Worm (Caenorhabditis elegans) whole organism, L2 larva: ENCODE data around the gene srw-14.
"Not testable (repeated sequence)": the region's sequence is repeated elsewhere in the genome, so short reads cannot be mapped to it uniquely, and the experiment has no call there.

Experiments used
- R02D3.7 ChIP-seq: fragments of 150-350 bp; optimal IDR thresholded peaks from 2 replicates; lab custom pipeline; 2014; ENCODE audit warnings: missing biosample characterization, missing genetic modification characterization
- Y55F3AM.14 ChIP-seq: fragments of 200-800 bp; sonication (Bioruptor generic); optimal IDR thresholded peaks from 2 replicates; lab custom pipeline; 2018; ENCODE audit warnings: mild to moderate bottlenecking, missing genetic modification characterization, missing compliant biosample characterization
- ZK546.5 ChIP-seq: sonication (generic microtip); optimal IDR thresholded peaks from 2 replicates; lab custom pipeline; 2017; ENCODE audit warnings: missing biosample characterization, missing genetic modification characterization
- aly-2 ChIP-seq: fragments of 150-350 bp; optimal IDR thresholded peaks from 2 replicates; lab custom pipeline; 2014; ENCODE audit warnings: missing biosample characterization, missing genetic modification characterization
- ama-1 ChIP-seq: fragments of 150-350 bp; optimal IDR thresholded peaks from 2 replicates; lab custom pipeline; 2018; ENCODE audit warnings: inconsistent platforms
- ceh-16 ChIP-seq: fragments of 150-350 bp; optimal IDR thresholded peaks from 2 replicates; lab custom pipeline; 2014; ENCODE audit warnings: missing biosample characterization, missing genetic modification characterization
- crh-2 ChIP-seq: sonication (generic microtip); optimal IDR thresholded peaks from 2 replicates; lab custom pipeline; 2017; ENCODE audit warnings: missing biosample characterization, missing genetic modification characterization
- dmd-4 ChIP-seq: sonication (generic microtip); optimal IDR thresholded peaks from 2 replicates; lab custom pipeline; 2017; ENCODE audit warnings: missing biosample characterization, missing genetic modification characterization
- egl-27 ChIP-seq: sonication (generic microtip); optimal IDR thresholded peaks from 3 replicates; lab custom pipeline; 2017; ENCODE audit warnings: missing biosample characterization, missing genetic modification reagents, missing genetic modification characterization
- elt-1 ChIP-seq: fragments of 150-350 bp; optimal IDR thresholded peaks from 2 replicates; lab custom pipeline; 2014; ENCODE audit warnings: missing biosample characterization, missing genetic modification characterization
- elt-3 ChIP-seq: sonication (generic microtip); optimal IDR thresholded peaks from 2 replicates; lab custom pipeline; 2017; ENCODE audit warnings: missing biosample characterization, missing genetic modification characterization
- fos-1 ChIP-seq: fragments of 150-350 bp; optimal IDR thresholded peaks from 2 replicates; lab custom pipeline; 2014; ENCODE audit warnings: missing biosample characterization, missing genetic modification characterization
- lin-39 ChIP-seq: fragments of 150-350 bp; optimal IDR thresholded peaks from 2 replicates; lab custom pipeline; 2014; ENCODE audit warnings: missing biosample characterization, missing genetic modification reagents, missing genetic modification characterization
- mdl-1 ChIP-seq, 2 experiments: fragments of 150-350 bp in 1 of 2; sonication (generic microtip) in 1 of 2; optimal IDR thresholded peaks; 2 replicates each; lab custom pipeline; 2017; ENCODE audit warnings: missing biosample characterization in 2 of 2, missing genetic modification characterization in 2 of 2
- nhr-10 ChIP-seq: sonication (generic microtip); optimal IDR thresholded peaks from 2 replicates; lab custom pipeline; 2017; ENCODE audit warnings: missing biosample characterization, missing genetic modification characterization
- nhr-12 ChIP-seq: fragments of 150-350 bp; optimal IDR thresholded peaks from 2 replicates; lab custom pipeline; 2014; ENCODE audit warnings: missing biosample characterization, missing genetic modification characterization
- nhr-129 ChIP-seq: fragments of 150-350 bp; optimal IDR thresholded peaks from 2 replicates; lab custom pipeline; 2014; ENCODE audit warnings: missing biosample characterization, missing genetic modification characterization
- nhr-21 ChIP-seq: fragments of 150-350 bp; optimal IDR thresholded peaks from 2 replicates; lab custom pipeline; 2014; ENCODE audit warnings: missing biosample characterization, missing genetic modification characterization
- nhr-237 ChIP-seq: fragments of 150-350 bp; optimal IDR thresholded peaks from 2 replicates; lab custom pipeline; 2014; ENCODE audit warnings: missing biosample characterization, missing genetic modification characterization
- nhr-25 ChIP-seq: fragments of 150-350 bp; sonication (generic microtip); optimal IDR thresholded peaks from 3 replicates; lab custom pipeline; 2014; ENCODE audit warnings: missing biosample characterization, missing genetic modification characterization
- nhr-6 ChIP-seq: fragments of 150-350 bp; optimal IDR thresholded peaks from 2 replicates; lab custom pipeline; 2014; ENCODE audit warnings: missing biosample characterization, missing genetic modification characterization
- nhr-77 ChIP-seq: fragments of 150-350 bp; optimal IDR thresholded peaks from 2 replicates; lab custom pipeline; 2014; ENCODE audit warnings: missing biosample characterization, missing genetic modification characterization
- peb-1 ChIP-seq: fragments of 150-350 bp; optimal IDR thresholded peaks from 2 replicates; lab custom pipeline; 2014; ENCODE audit warnings: missing biosample characterization, missing genetic modification characterization
- sem-4 ChIP-seq: fragments of 150-350 bp; optimal IDR thresholded peaks from 2 replicates; lab custom pipeline; 2014; ENCODE audit warnings: missing biosample characterization, missing genetic modification reagents, missing genetic modification characterization
- sma-3 ChIP-seq: sonication (generic microtip); optimal IDR thresholded peaks from 2 replicates; lab custom pipeline; 2016; ENCODE audit warnings: missing genetic modification reagents, missing genetic modification characterization, missing compliant biosample characterization
- sma-9 ChIP-seq, 2 experiments: fragments of 150-350 bp in 1 of 2; sonication (generic microtip) in 1 of 2; optimal IDR thresholded peaks; 2 replicates each; lab custom pipeline; 2014 to 2016; ENCODE audit warnings: missing genetic modification characterization in 2 of 2, mild to moderate bottlenecking in 1 of 2, missing biosample characterization in 1 of 2, missing compliant biosample characterization in 1 of 2, missing genetic modification reagents in 1 of 2, moderate library complexity in 1 of 2
- snpc-4 ChIP-seq: fragments of 150-350 bp; optimal IDR thresholded peaks from 2 replicates; lab custom pipeline; 2014; ENCODE audit warnings: missing biosample characterization, missing genetic modification characterization
- unc-39 ChIP-seq: fragments of 150-350 bp; optimal IDR thresholded peaks from 2 replicates; lab custom pipeline; 2014; ENCODE audit warnings: missing biosample characterization, missing genetic modification characterization
- ztf-1 ChIP-seq: fragments of 200-800 bp; sonication (Bioruptor generic); conservative IDR thresholded peaks from 2 replicates; pipeline ENCODE4 v1.3.6; 2022; ENCODE audit warnings: missing genetic modification characterization, missing compliant biosample characterization
- ztf-11 ChIP-seq: sonication (generic microtip); optimal IDR thresholded peaks from 2 replicates; lab custom pipeline; 2017; ENCODE audit warnings: missing biosample characterization, missing genetic modification characterization

srw-14 gene

DNA sequence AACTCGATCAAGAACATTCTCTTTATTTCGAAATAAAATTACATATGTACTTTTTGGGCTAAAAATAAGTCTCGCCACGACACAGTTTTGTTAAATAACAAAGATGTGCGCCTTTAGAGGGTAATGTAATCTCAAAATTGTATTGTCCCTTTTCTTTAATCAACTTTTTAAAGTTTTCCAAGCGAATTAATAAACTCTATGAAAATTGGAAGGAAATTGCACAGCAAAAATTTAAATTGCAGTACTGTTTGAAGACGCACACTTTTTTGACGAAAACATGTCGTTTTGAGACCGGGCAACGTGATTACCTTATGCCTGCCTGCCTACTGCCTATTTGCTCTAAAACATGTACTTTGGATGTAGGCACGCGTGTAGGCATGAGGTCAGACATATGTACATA is 33.8 kb upstream of the srw-14 start:
- TF ChIP-seq nhr-21 (no peak), mdl-1 (tag; optimal IDR thresholded peaks at IDR 0.05; lab: Kevin White, UChicago) (no peak), R02D3.7 (no peak), ceh-16 (tag; lab: Kevin White, UChicago) (no peak), crh-2 (tag; lab: Kevin White, UChicago) (no peak), ZK546.5 (tag; lab: Kevin White, UChicago) (no peak), ztf-11 (tag; lab: Kevin White, UChicago) (no peak), sma-9 (GFP tag; optimal IDR thresholded peaks at IDR 0.05; lab: Kevin White, UChicago) (no peak), sma-9 (tag; optimal IDR thresholded peaks at IDR 0.05; lab: Kevin White, UChicago) (no peak), snpc-4 (tag; lab: Kevin White, UChicago) (no peak), peb-1 (no peak), nhr-77 (tag; lab: Kevin White, UChicago) (no peak), ama-1 (lab: Kevin White, UChicago) (no peak)

DNA sequence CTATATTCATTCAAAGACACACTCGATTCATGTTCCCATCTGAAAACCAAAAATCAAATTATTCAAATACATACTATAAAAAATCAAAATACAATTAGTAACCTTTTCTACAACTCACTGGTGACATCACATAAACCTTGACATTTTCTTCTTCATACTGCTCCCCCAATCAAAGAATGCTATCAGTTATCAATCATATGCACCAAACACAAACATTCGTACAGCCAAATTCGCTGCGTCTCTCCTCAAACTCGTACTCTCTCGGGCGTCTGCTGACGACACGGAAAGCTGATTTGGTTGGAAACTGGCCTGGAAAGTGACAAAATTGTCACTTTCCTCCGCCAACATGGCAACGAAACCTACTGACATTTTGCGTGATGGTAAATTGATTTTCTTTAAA is 33.4 kb upstream of the srw-14 start, which contains the start of gene plc-2:
Gene plc-2, plus strand, starts transcription at position 196 of the 400 bp plus-strand sequence.
- no peak for TF ChIP-seq nhr-6 (tag; lab: Kevin White, UChicago)
- peak; percentile 18 for TF ChIP-seq crh-2 (tag; lab: Kevin White, UChicago)
- TF ChIP-seq fos-1 (tag; lab: Kevin White, UChicago): peak; percentile 76

ce11 chrV:15193909-15194308 is 31.8 kb upstream of the srw-14 start, which contains the start of gene Y75B12B.13:
Y75B12B.13 (minus strand) TSS chrV:15194009.
- TF ChIP-seq elt-1 (tag; lab: Kevin White, UChicago): no peak
- TF ChIP-seq ceh-16 (tag; lab: Kevin White, UChicago): no peak
- no peak for TF ChIP-seq Y55F3AM.14

DNA sequence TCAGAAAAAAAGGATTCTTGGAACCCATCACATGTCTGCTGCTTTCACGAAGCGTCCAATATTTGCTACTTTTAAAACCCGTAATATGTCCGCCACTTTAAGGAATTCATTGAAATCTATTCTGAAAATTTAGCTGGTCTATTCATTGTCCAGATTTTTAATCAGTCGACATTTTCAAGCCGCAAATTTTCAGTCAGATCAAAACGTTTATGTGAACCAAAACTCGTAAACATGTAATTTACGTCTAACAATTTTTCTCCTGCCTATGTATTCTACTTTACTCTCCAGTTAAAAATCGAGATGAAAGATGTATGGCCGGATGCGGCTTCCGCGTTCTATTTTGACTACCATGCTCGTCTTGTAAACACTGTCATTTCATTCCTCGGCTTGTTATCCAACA is 27.8 kb upstream of the srw-14 start, which contains the start of gene srw-1:
Gene srw-1, plus strand, starts transcription at position 301 of the 400 bp plus-strand sequence.
- TF ChIP-seq nhr-10 (tag; lab: Kevin White, UChicago) (no peak), elt-1 (tag; lab: Kevin White, UChicago) (no peak), egl-27 (tag; lab: Kevin White, UChicago) (no peak), elt-3 (tag; lab: Kevin White, UChicago) (no peak), nhr-21 (no peak), dmd-4 (no peak)

DNA sequence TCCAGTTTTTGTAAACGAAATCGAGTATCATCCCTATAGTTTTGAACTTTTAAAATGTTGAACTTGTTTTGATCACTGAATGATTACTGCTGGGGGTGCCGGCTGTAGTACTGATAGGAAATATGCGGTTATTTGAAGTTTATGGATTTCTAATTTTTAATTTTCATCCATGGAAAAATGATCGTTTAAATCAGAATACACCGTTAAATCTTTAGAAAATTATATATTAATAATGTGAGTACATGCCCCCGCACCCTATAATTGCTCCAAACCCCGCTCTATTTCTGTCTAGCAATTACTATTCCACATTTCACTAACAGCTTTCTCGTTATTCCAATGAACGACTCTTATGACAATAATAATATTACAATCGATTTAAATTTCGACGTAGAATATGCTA is 26.0 kb upstream of the srw-14 start, which contains the start of gene Y75B12B.10:
Gene Y75B12B.10, plus strand, starts transcription at position 301 of the 400 bp plus-strand sequence.
- no peak for TF ChIP-seq nhr-25
- no peak for TF ChIP-seq nhr-237
- no peak for TF ChIP-seq sma-9 (GFP tag; optimal IDR thresholded peaks at IDR 0.05; lab: Kevin White, UChicago)
- TF ChIP-seq sma-9 (tag; optimal IDR thresholded peaks at IDR 0.05; lab: Kevin White, UChicago): no peak
- TF ChIP-seq fos-1 (tag; lab: Kevin White, UChicago): no peak
- no peak for TF ChIP-seq crh-2 (tag; lab: Kevin White, UChicago)
- TF ChIP-seq aly-2 (tag; lab: Kevin White, UChicago): no peak

DNA sequence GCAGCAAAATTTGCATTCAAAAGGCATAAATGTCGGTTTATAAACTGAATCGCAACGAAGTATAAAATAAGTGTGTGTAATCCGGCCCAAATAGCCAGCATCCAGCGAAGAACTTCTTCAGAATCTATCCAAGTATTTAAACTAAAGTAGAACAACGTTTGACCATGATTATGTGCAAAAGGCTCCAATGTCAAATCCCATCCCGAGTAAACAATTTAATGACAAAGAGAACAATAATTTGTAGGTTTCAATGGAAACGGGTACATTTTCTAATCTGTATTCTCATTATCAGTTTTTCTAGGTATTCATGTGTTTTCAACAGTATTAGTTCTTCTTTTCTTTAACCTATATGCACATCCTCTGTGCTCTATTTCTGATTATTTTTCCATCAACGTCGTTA is 18.1 kb upstream of the srw-14 start, which contains the start of gene C41G6.12:
Gene C41G6.12, minus strand, starts transcription at position 101 of the 400 bp plus-strand sequence.
- not testable (repeated sequence) for TF ChIP-seq egl-27 (tag; lab: Kevin White, UChicago); sma-3 (GFP tag; lab: Kevin White, UChicago); nhr-129 (tag; lab: Kevin White, UChicago)

DNA sequence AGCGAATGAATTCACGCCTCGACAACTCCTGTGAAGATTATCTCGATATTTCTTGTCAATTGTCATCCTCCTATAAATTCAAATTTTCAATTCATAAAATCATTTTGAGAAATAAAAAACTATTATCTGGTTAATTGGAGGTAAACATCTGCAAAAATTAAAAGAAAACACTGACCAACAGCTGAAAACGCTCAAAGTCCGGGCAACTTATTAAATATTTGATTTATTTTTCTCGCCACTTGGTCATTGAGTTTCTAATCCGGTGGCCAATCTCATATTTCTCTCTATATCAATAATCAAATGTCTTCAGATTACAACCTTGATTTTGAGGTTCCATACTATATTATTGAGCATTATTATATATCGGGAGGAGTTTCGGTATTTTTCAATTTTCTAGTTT is 13.9 kb upstream of the srw-14 start, which contains the start of gene sri-24:
Gene sri-24, plus strand, starts transcription at position 301 of the 400 bp plus-strand sequence.
- TF ChIP-seq sem-4, nhr-12, aly-2 (tag; lab: Kevin White, UChicago): not testable (repeated sequence)

- not testable (repeated sequence) for TF ChIP-seq unc-39 (tag; lab: Kevin White, UChicago); ztf-1 (GFP tag; lab: Robert Waterston, UW); lin-39
These were observed 10.6 kb upstream of the srw-14 start, which contains the start of gene sri-26 for ce11 chrV:15215175-15215574. sri-26 (plus strand) TSS chrV:15215475.
